Fruit fly (Drosophila melanogaster): ENCODE results near the gene Six4.
A peak's percentile ranks its signal among the peaks of the same experiment; 100 is the strongest.

The Six4 gene

DNA sequence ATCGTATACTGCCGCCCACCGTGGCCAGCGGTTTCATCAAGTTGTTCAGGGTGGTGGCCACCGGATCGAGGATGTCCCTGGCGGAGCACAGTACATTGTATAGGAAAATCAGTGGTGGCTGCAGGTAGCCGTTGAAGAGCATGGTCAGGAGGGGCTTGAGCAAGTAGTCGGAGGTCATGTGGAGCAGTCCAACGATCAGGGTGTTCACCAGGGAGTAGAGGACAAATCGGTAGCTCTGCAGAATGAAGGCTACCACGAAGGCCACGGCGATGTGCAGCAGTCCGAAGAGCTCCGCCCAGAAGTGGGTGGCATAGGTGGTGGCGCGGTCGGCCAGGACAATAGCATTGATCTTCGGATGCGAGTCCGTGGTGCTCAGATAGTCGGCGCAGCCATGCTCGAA, 4.8 kb upstream of the Six4 start:
- TF ChIP-seq CG7101 (tag; optimal IDR thresholded peaks at IDR 0.05), result no peak
- no peak for TF ChIP-seq CG5204 (GFP tag; optimal IDR thresholded peaks at IDR 0.05)
- no peak for TF ChIP-seq CG1620 (GFP tag; optimal IDR thresholded peaks at IDR 0.05)
- TF ChIP-seq CG33017 (tag; optimal IDR thresholded peaks at IDR 0.05), result no peak
- TF ChIP-seq bab1 (GFP tag; optimal IDR thresholded peaks at IDR 0.05), result no peak

DNA sequence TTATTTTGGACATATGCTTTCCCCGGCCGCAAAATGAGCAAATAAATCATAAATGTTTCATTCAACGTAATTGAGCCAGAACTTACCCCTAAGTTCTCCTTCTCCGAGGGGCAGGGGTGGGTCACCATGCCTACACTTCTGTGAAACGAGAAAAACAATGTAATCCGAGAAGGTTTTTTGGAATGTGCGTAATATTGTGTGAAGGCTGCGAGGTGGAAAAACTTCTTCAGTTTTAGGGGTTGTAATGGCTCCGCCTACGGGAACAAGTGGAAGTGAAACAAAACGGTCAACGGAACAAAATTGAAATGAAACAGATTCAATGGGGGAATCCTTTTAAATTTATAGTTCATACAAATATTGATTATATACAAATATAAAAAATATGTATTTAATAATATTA, 4.2 kb upstream of the Six4 start:
- TF ChIP-seq CG11617 (GFP tag; optimal IDR thresholded peaks at IDR 0.05) (no peak), CG7101 (tag; optimal IDR thresholded peaks at IDR 0.05) (no peak), CG5204 (GFP tag; optimal IDR thresholded peaks at IDR 0.05) (no peak), cic (GFP tag; optimal IDR thresholded peaks at IDR 0.05) (no peak), CG1620 (GFP tag; optimal IDR thresholded peaks at IDR 0.05) (no peak), Hr96 (GFP tag; optimal IDR thresholded peaks at IDR 0.05) (no peak), pad (GFP tag; optimal IDR thresholded peaks at IDR 0.05) (no peak), cnc (optimal IDR thresholded peaks at IDR 0.05) (no peak), CG12768 (GFP tag; optimal IDR thresholded peaks at IDR 0.05) (no peak), toe (GFP tag; optimal IDR thresholded peaks at IDR 0.05) (no peak), Crg-1 (GFP tag; optimal IDR thresholded peaks at IDR 0.05) (no peak), Mnt (GFP tag; optimal IDR thresholded peaks at IDR 0.05) (no peak)

DNA sequence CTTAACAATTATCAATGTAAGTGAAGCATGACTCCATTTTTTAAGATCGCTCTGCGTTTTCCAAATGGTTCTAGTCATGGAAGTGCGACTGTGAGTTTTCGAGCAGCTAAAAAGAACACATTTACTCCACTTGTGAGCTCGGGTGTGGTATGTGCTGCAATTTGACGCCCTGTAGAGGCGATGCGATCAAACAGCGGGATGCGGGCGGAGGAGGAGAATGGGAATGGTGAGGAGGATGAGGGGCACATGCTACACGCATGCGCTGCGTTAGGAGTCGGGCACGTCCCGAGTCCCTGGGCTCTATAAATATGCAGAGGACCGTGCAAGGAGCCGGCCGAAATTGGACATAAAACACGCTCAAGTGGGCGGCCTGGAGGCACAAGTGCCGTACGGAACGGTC, 3.3 kb downstream of the Six4 start:
- TF ChIP-seq ovo (GFP tag; optimal IDR thresholded peaks at IDR 0.05) (no peak), CG33017 (tag; optimal IDR thresholded peaks at IDR 0.05) (no peak), cnc (optimal IDR thresholded peaks at IDR 0.05) (no peak), CG7045 (GFP tag; optimal IDR thresholded peaks at IDR 0.05) (no peak), cic (GFP tag; optimal IDR thresholded peaks at IDR 0.05) (no peak), CG5204 (GFP tag; optimal IDR thresholded peaks at IDR 0.05) (no peak), CG11617 (GFP tag; optimal IDR thresholded peaks at IDR 0.05) (no peak), kay (GFP tag; ENCODE audit: borderline replicate concordance) (no peak), Clk (GFP tag; optimal IDR thresholded peaks at IDR 0.05) (no peak), CG14711 (tag; optimal IDR thresholded peaks at IDR 0.05) (no peak), Hr96 (GFP tag; optimal IDR thresholded peaks at IDR 0.05) (no peak), CG1620 (GFP tag; optimal IDR thresholded peaks at IDR 0.05) (no peak), CG7101 (tag; optimal IDR thresholded peaks at IDR 0.05) (no peak), CG12768 (GFP tag; optimal IDR thresholded peaks at IDR 0.05) (no peak)

DNA sequence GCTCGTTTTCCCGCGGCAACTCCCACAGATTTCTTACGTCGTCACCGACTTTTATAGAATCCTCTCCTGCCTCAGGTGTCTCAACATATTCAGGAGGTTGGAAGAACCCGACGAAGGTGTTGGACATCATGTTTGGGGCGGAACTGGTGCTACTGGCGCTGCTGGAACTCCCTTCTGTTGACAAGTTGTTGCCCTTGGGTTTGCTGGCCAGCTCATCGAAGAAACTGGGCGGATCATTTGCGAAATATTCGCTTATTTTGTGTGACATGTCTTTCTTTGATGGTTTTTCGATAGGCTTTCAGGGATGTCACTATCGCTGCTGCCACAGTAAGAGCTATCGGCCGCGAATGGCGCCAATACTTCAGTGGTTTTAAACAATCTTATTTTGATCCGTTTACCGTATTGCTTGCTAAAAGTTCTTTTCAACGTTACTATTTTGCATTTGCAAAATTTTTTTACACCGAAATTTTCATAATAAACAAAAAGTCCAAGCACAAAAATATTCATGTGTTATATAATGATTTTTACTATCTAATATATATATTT, 4.7 kb downstream of the Six4 start, which contains the start of gene CG11396:
CG11396 (minus strand) TSS at position 303 of the 546 bp plus-strand sequence.
- TF ChIP-seq bab1 (GFP tag; optimal IDR thresholded peaks at IDR 0.05), result peak; percentile 34
- TF ChIP-seq CG12768 (GFP tag; optimal IDR thresholded peaks at IDR 0.05), result no peak

DNA sequence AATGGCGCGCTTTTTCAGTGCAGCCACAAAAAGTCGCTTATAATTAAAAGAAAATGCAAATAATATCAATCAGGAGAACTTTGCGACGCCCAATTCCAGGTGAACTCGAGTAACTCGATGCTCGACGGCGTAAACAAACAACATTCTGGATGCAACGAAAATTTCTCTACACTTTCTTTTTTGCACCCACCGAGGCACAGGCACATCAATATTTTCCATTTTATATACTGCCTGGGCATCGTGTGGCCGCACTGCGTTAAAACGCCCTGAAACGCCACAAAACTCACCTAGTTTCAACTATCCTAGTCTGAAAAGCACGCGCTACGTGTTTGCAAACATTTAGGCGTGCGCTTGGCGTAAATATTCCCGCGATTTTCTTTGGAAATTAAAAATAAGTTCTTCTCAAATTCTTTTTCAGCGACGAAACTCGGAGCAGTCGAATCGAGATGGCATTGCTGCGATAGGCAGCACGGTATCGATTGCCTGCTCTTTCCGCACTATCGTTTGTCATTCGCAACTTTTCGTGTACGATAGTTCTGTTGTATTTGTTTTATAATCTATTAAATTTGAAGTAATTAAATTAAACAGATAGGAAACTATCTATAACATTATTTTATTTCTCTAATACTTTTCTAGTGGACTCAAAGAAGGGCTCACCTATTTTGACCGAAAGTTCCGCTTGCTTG, 6.7 kb downstream of the Six4 start, which contains the start of gene Pcif1:
Pcif1 (minus strand) TSS at position 456 of the 686 bp plus-strand sequence.
- TF ChIP-seq bab1 (GFP tag; optimal IDR thresholded peaks at IDR 0.05), result peak; percentile 53
- TF ChIP-seq cic (GFP tag; optimal IDR thresholded peaks at IDR 0.05), result no peak
- TF ChIP-seq Crg-1 (GFP tag; optimal IDR thresholded peaks at IDR 0.05), result peak; percentile 42
- no peak for TF ChIP-seq CG5204 (GFP tag; optimal IDR thresholded peaks at IDR 0.05)
- TF ChIP-seq Mnt (GFP tag; optimal IDR thresholded peaks at IDR 0.05), result no peak
- TF ChIP-seq toe (GFP tag; optimal IDR thresholded peaks at IDR 0.05), result peak; percentile 17
- TF ChIP-seq cnc (optimal IDR thresholded peaks at IDR 0.05), result no peak
- no peak for TF ChIP-seq kay (GFP tag; ENCODE audit: borderline replicate concordance)
- peak; percentile 11 for TF ChIP-seq CG1620 (GFP tag; optimal IDR thresholded peaks at IDR 0.05)
- no peak for TF ChIP-seq CG14711 (tag; optimal IDR thresholded peaks at IDR 0.05)
- TF ChIP-seq CG33017 (tag; optimal IDR thresholded peaks at IDR 0.05), result no peak
- TF ChIP-seq CG7101 (tag; optimal IDR thresholded peaks at IDR 0.05), result peak; percentile 34
- TF ChIP-seq Clk (GFP tag; optimal IDR thresholded peaks at IDR 0.05), result no peak
- no peak for TF ChIP-seq CG12768 (GFP tag; optimal IDR thresholded peaks at IDR 0.05)
- no peak for TF ChIP-seq Hr96 (GFP tag; optimal IDR thresholded peaks at IDR 0.05)
- TF ChIP-seq CG11617 (GFP tag; optimal IDR thresholded peaks at IDR 0.05), result no peak
- TF ChIP-seq CG7045 (GFP tag; optimal IDR thresholded peaks at IDR 0.05), result no peak
- no peak for TF ChIP-seq tj (GFP tag; optimal IDR thresholded peaks at IDR 0.05)
- no peak for TF ChIP-seq pad (GFP tag; optimal IDR thresholded peaks at IDR 0.05)
- no peak for TF ChIP-seq ovo (GFP tag; optimal IDR thresholded peaks at IDR 0.05)

DNA sequence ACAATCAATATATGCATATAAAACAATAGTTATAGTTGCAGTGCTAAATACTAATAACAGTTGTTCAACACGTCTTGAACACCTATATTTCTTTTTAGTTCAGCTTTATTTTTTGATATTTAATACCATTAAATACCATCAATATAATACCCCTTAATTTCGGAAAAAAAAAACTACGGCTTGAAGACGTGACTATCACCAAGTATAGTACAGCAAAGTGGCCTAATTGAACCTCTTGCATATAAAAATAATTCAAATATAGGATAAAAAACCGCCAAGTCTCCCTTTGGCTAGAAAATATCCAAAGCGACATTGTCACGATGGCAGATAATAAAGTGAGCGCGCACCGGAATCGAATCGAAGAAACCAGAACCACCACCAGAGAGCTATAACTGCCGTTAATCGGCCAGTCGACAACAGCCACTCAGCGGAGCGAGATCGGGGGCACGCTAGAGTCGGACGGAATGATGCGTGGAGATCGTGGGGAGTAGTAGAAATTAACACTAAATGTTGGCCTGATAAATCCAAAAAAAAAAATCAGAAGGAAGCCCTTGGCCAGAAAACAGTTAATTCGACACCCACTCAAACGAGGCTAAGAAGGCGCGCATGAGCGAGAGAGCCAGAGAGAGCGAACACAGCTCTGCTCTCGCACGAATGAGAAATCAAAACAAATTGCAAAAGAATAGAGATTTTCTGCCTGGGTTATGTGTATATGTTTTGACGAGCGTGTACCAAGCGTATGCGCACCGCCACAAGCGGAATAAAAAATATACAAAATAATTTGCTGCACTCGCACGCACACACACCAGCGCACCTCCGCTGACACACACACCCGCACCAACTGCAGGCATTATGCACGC, 7.5 kb downstream of the Six4 start:
- TF ChIP-seq CG12768 (GFP tag; optimal IDR thresholded peaks at IDR 0.05) (peak; percentile 5), CG5204 (GFP tag; optimal IDR thresholded peaks at IDR 0.05) (no peak), CG14711 (tag; optimal IDR thresholded peaks at IDR 0.05) (no peak), cnc (optimal IDR thresholded peaks at IDR 0.05) (no peak), toe (GFP tag; optimal IDR thresholded peaks at IDR 0.05) (peak; percentile 73), CG11617 (GFP tag; optimal IDR thresholded peaks at IDR 0.05) (peak; percentile 54), pad (GFP tag; optimal IDR thresholded peaks at IDR 0.05) (peak; percentile 68), Hr96 (GFP tag; optimal IDR thresholded peaks at IDR 0.05) (peak; percentile 60), ovo (GFP tag; optimal IDR thresholded peaks at IDR 0.05) (peak; percentile 93), cic (GFP tag; optimal IDR thresholded peaks at IDR 0.05) (peak; percentile 62), Mnt (GFP tag; optimal IDR thresholded peaks at IDR 0.05) (peak; percentile 58), Crg-1 (GFP tag; optimal IDR thresholded peaks at IDR 0.05) (peak; percentile 31), kay (GFP tag; ENCODE audit: borderline replicate concordance) (no peak), CG7045 (GFP tag; optimal IDR thresholded peaks at IDR 0.05) (peak; percentile 4), bab1 (GFP tag; optimal IDR thresholded peaks at IDR 0.05) (peak; percentile 49), CG33017 (tag; optimal IDR thresholded peaks at IDR 0.05) (peak; percentile 39), CG1620 (GFP tag; optimal IDR thresholded peaks at IDR 0.05) (peak; percentile 15), CG7101 (tag; optimal IDR thresholded peaks at IDR 0.05) (peak; percentile 47), tj (GFP tag; optimal IDR thresholded peaks at IDR 0.05) (peak; percentile 47), Clk (GFP tag; optimal IDR thresholded peaks at IDR 0.05) (no peak)

Data from whole organism, adult.